Worm (Caenorhabditis elegans): ENCODE results near the gene Y38F1A.1.

Gene Y38F1A.1

DNA sequence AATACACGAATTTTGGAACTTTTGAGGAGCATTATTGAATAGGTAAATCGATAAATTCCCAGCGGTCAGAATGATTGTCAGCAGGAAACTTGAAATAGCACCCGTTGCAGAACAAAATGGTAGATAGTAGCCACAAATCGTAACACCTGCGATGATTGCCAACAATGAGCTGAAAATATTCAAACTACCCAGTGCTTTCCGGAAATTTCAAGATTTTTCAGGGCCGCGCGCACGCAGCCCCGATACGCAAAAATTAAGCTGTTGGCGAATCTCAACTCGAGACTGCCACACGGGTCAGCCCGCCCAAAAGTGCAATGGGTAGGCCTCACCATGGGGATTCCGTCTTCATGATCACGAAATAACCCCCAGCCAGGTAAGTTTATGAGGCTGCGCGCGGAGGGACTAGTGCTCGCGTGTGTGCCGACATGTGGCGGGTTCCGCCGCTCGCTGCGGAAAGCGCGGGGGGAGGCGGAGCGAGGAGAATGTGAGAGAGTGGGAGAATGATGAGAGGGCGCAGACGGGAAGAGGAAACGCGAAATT, 9.9 kb downstream of the Y38F1A.1 start (continued):
- no peak for TF ChIP-seq ceh-63 (GFP tag; optimal IDR thresholded peaks at IDR 0.05)
- peak; percentile 81 for TF ChIP-seq sox-4 (tag; optimal IDR thresholded peaks at IDR 0.05)
- 0 out of 2 replicates have a peak, but pooled peaks have one; percentile 5 for TF ChIP-seq ets-5 (GFP tag; IDR thresholded peaks at IDR 0.05)
- TF ChIP-seq nhr-237 (tag; optimal IDR thresholded peaks at IDR 0.05) = peak; percentile 46
- peak; percentile 31 to 82 (median 52) for TF ChIP-seq elt-3 (tag; optimal IDR thresholded peaks at IDR 0.05)
- peak; percentile 95 for TF ChIP-seq irx-1 (tag; optimal IDR thresholded peaks at IDR 0.05)
- no peak for TF ChIP-seq sptf-1 (tag; optimal IDR thresholded peaks at IDR 0.05)
- TF ChIP-seq efl-1 (optimal IDR thresholded peaks at IDR 0.05) = peak; percentile 81 to 86
- peak; percentile 67 to 98 for TF ChIP-seq efl-1 (GFP tag; optimal IDR thresholded peaks at IDR 0.05 in 1 of 2)
- TF ChIP-seq lin-35 (GFP tag; optimal IDR thresholded peaks at IDR 0.05) = peak; percentile 69 to 89
- peak; percentile 57 to 71 (median 69) for TF ChIP-seq dpl-1 (GFP tag; optimal IDR thresholded peaks at IDR 0.05)
- TF ChIP-seq tlp-1 (tag; optimal IDR thresholded peaks at IDR 0.05) = no peak
- TF ChIP-seq lsy-2 (tag; optimal IDR thresholded peaks at IDR 0.05) = peak; percentile 79 to 85
- peak; percentile 85 for TF ChIP-seq ztf-4 (tag; optimal IDR thresholded peaks at IDR 0.05)
- TF ChIP-seq isw-1 (GFP tag; IDR thresholded peaks at IDR 0.05) = peak; percentile 84
- peak; percentile 43 for TF ChIP-seq blmp-1 (tag; optimal IDR thresholded peaks at IDR 0.05)
- TF ChIP-seq nhr-85 (tag) = peak; percentile 97
- TF ChIP-seq unc-86 (tag; optimal IDR thresholded peaks at IDR 0.05) = peak; percentile 91
- peak; percentile 99 for TF ChIP-seq nhr-90 (tag; optimal IDR thresholded peaks at IDR 0.05; ENCODE audit: poor library complexity)
- TF ChIP-seq lin-39 (tag; optimal IDR thresholded peaks at IDR 0.05) = peak; percentile 91
- TF ChIP-seq ceh-88 (GFP tag; IDR thresholded peaks at IDR 0.05) = peak; percentile 89
- no peak for TF ChIP-seq nhr-84 (tag; optimal IDR thresholded peaks at IDR 0.05)
- TF ChIP-seq fkh-8 (tag; optimal IDR thresholded peaks at IDR 0.05) = peak; percentile 95
- peak; percentile 95 for TF ChIP-seq ceh-8 (GFP tag; optimal IDR thresholded peaks at IDR 0.05)
- peak; percentile 95 for TF ChIP-seq rnt-1 (tag; optimal IDR thresholded peaks at IDR 0.05)
- no peak for TF ChIP-seq alr-1 (tag; optimal IDR thresholded peaks at IDR 0.05; ENCODE audit: borderline replicate concordance)
- TF ChIP-seq C16A3.4 (tag; optimal IDR thresholded peaks at IDR 0.05) = peak; percentile 63
- peak; percentile 90 to 94 (median 92) for TF ChIP-seq ceh-82 (tag; optimal IDR thresholded peaks at IDR 0.05)
- TF ChIP-seq zip-4 (GFP tag; optimal IDR thresholded peaks at IDR 0.05) = peak; percentile 92
- no peak for TF ChIP-seq nhr-28 (tag; optimal IDR thresholded peaks at IDR 0.05)
- no peak for TF ChIP-seq ces-1 (GFP tag; optimal IDR thresholded peaks at IDR 0.05)
- no peak for TF ChIP-seq hlh-17 (GFP tag; optimal IDR thresholded peaks at IDR 0.05; ENCODE audit: borderline replicate concordance)
- peak; percentile 39 for TF ChIP-seq F16B12.6 (tag; optimal IDR thresholded peaks at IDR 0.05)
- peak; percentile 44 for TF ChIP-seq fkh-4 (tag; optimal IDR thresholded peaks at IDR 0.05; ENCODE audit: borderline replicate concordance)
- peak; percentile 80 for TF ChIP-seq mep-1 (tag; optimal IDR thresholded peaks at IDR 0.05)
- TF ChIP-seq mdl-1 (tag; optimal IDR thresholded peaks at IDR 0.05) = peak in 1 of 2 experiments; percentile 78
- no peak for TF ChIP-seq unc-62 (GFP tag; optimal IDR thresholded peaks at IDR 0.05)
- TF ChIP-seq nhr-76 (tag; optimal IDR thresholded peaks at IDR 0.05) = peak; percentile 42
- TF ChIP-seq Y116A8C.19 (tag; optimal IDR thresholded peaks at IDR 0.05; ENCODE audit: borderline replicate concordance) = peak; percentile 34
- TF ChIP-seq dsc-1 (tag; optimal IDR thresholded peaks at IDR 0.05) = peak; percentile 97
- TF ChIP-seq mab-9 (GFP tag; IDR thresholded peaks at IDR 0.05) = peak; percentile 80; the same call in 1 of the 2 replicates
- TF ChIP-seq nhr-47 (tag; optimal IDR thresholded peaks at IDR 0.05) = peak; percentile 99
- peak; percentile 98 for TF ChIP-seq swsn-7 (tag; optimal IDR thresholded peaks at IDR 0.05)
- TF ChIP-seq nhr-77 (tag; optimal IDR thresholded peaks at IDR 0.05) = peak; percentile 92
- peak; percentile 76 for TF ChIP-seq skn-1 (tag; optimal IDR thresholded peaks at IDR 0.05)
- TF ChIP-seq nhr-12 (tag; optimal IDR thresholded peaks at IDR 0.05) = no peak
- TF ChIP-seq unc-30 (tag; optimal IDR thresholded peaks at IDR 0.05) = no peak
- TF ChIP-seq aha-1 (tag; optimal IDR thresholded peaks at IDR 0.05) = peak; percentile 25
- TF ChIP-seq lir-3 (tag; optimal IDR thresholded peaks at IDR 0.05; ENCODE audit: poor library complexity) = peak; percentile 72
- TF ChIP-seq unc-98 (GFP tag; IDR thresholded peaks at IDR 0.05) = peak; percentile 68

Data from whole organism, L1 larva.